Fruit fly (Drosophila melanogaster) whole organism, embryonic: Measurements from ENCODE around the gene LIMK1.
A peak's percentile ranks its signal among the peaks of the same experiment; 100 is the strongest.

Experiments used
- Aef1 ChIP-seq: fragments of 200-800 bp; sonication (Bioruptor generic); IDR thresholded peaks from 3 replicates; pipeline ENCODE4 v1.3.6; 2022; ENCODE audit warnings: missing biosample characterization, missing genetic modification characterization
- Antp ChIP-seq: fragments of 200-800 bp; sonication (Bioruptor generic); optimal IDR thresholded peaks from 3 replicates; lab custom pipeline; 2016; ENCODE audit warnings: missing biosample characterization, missing genetic modification characterization
- Atf-2 ChIP-seq: fragments of 200-800 bp; sonication (Bioruptor generic); optimal IDR thresholded peaks from 2 replicates; lab custom pipeline; 2016; ENCODE audit warnings: missing biosample characterization, missing genetic modification characterization
- B-H1 ChIP-seq: fragments of 200-800 bp; sonication (Bioruptor generic); IDR thresholded peaks from 3 replicates; pipeline ENCODE4 v1.3.6; 2022; ENCODE audit warnings: missing biosample characterization, missing genetic modification characterization
- CG13296 ChIP-seq: fragments of 200-800 bp; sonication (Bioruptor generic); optimal IDR thresholded peaks from 3 replicates; lab custom pipeline; 2018; ENCODE audit warnings: missing biosample characterization, mild to moderate bottlenecking, missing genetic modification characterization
- CG17568 ChIP-seq: fragments of 200-800 bp; sonication (Bioruptor generic); optimal IDR thresholded peaks from 2 replicates; lab custom pipeline; 2018; ENCODE audit warnings: missing biosample characterization, mild to moderate bottlenecking, missing genetic modification characterization, moderate library complexity
- CG2875 ChIP-seq: fragments of 200-800 bp; sonication (Bioruptor generic); optimal IDR thresholded peaks from 2 replicates; lab custom pipeline; 2017; ENCODE audit warnings: missing biosample characterization, mild to moderate bottlenecking, missing genetic modification characterization, missing genetic modification reagents
- CG31441 ChIP-seq: fragments of 200-800 bp; sonication (Bioruptor generic); IDR thresholded peaks from 2 replicates; pipeline ENCODE4 v1.3.6; 2022; ENCODE audit warnings: missing biosample characterization, missing genetic modification characterization
- CG3726 ChIP-seq: fragments of 200-800 bp; sonication (Bioruptor generic); IDR thresholded peaks from 3 replicates; pipeline ENCODE4, ENCODE4 v1.3.6; 2022; ENCODE audit warnings: missing biosample characterization, missing genetic modification characterization
- CG3995 ChIP-seq: fragments of 200-800 bp; sonication (Bioruptor generic); optimal IDR thresholded peaks from 3 replicates; lab custom pipeline; 2016; ENCODE audit warnings: missing biosample characterization, missing genetic modification characterization
- CG42726 ChIP-seq: fragments of 200-800 bp; sonication (Bioruptor generic); IDR thresholded peaks from 2 replicates; pipeline ENCODE4 v1.3.6; 2022; ENCODE audit warnings: missing biosample characterization, missing genetic modification characterization; ENCODE audit not compliant: partially characterized antibody
- CG4328 ChIP-seq: fragments of 200-800 bp; sonication (Bioruptor generic); optimal IDR thresholded peaks from 3 replicates; lab custom pipeline; 2017; ENCODE audit warnings: missing biosample characterization, missing genetic modification reagents, missing genetic modification characterization
- CG5180 ChIP-seq: fragments of 200-800 bp; sonication (Bioruptor generic); optimal IDR thresholded peaks from 3 replicates; lab custom pipeline; 2017; ENCODE audit warnings: missing biosample characterization, missing genetic modification characterization, mild to moderate bottlenecking, moderate library complexity, missing genetic modification reagents
- CG9609 ChIP-seq: fragments of 200-800 bp; sonication (Bioruptor generic); optimal IDR thresholded peaks from 3 replicates; lab custom pipeline; 2016; ENCODE audit warnings: missing biosample characterization, missing genetic modification characterization
- D ChIP-seq, 2 experiments: fragments of 200-800 bp in 1 of 2; fragments of >200 bp in 1 of 2; sonication (Bioruptor generic) in 1 of 2; optimal IDR thresholded peaks; 2 replicates in 1 of 2; 3 replicates in 1 of 2; lab custom pipeline; 2017; ENCODE audit warnings: mild to moderate bottlenecking in 1 of 2, missing biosample characterization in 1 of 2, missing genetic modification characterization in 1 of 2, missing genetic modification reagents in 1 of 2
- D19A ChIP-seq: fragments of 200-800 bp; optimal IDR thresholded peaks from 3 replicates; lab custom pipeline; 2019; ENCODE audit warnings: missing biosample characterization, mild to moderate bottlenecking, missing genetic modification characterization, moderate library complexity
- Dref ChIP-seq: fragments of 200-800 bp; sonication (Bioruptor generic); IDR thresholded peaks from 2 replicates; pipeline ENCODE4 v1.3.6; 2022; ENCODE audit warnings: missing biosample characterization, missing genetic modification characterization
- Drgx ChIP-seq: fragments of 200-800 bp; sonication (Bioruptor generic); IDR thresholded peaks from 2 replicates; pipeline ENCODE4 v1.3.6; 2022; ENCODE audit warnings: missing biosample characterization, missing genetic modification characterization
- Eip74EF ChIP-seq, 2 experiments: fragments of 200-800 bp in 1 of 2; fragments of >200 bp in 1 of 2; sonication (Bioruptor generic) in 1 of 2; optimal IDR thresholded peaks; 2 replicates each; lab custom pipeline; 2017 to 2019; ENCODE audit warnings: missing biosample characterization in 2 of 2, missing genetic modification characterization in 2 of 2, mild to moderate bottlenecking in 1 of 2, moderate library complexity in 1 of 2
- Hey ChIP-seq: fragments of 200-800 bp; sonication (Bioruptor generic); optimal IDR thresholded peaks from 3 replicates; lab custom pipeline; 2018; ENCODE audit warnings: missing biosample characterization, mild to moderate bottlenecking, missing genetic modification characterization
- Hr39 ChIP-seq: fragments of >200 bp; optimal IDR thresholded peaks from 2 replicates; lab custom pipeline; 2017
- Hsf ChIP-seq: fragments of 200-800 bp; sonication (Bioruptor generic); optimal IDR thresholded peaks from 3 replicates; lab custom pipeline; 2016; ENCODE audit warnings: missing biosample characterization, missing genetic modification characterization
- MTF-1 ChIP-seq: fragments of 200-800 bp; sonication (Bioruptor generic); optimal IDR thresholded peaks from 2 replicates; lab custom pipeline; 2018; ENCODE audit warnings: missing biosample characterization, mild to moderate bottlenecking, missing genetic modification characterization, borderline replicate concordance
- Meics ChIP-seq: fragments of 200-800 bp; sonication (Bioruptor generic); optimal IDR thresholded peaks from 2 replicates; lab custom pipeline; 2017; ENCODE audit warnings: missing biosample characterization, mild to moderate bottlenecking, missing genetic modification characterization
- NC2β ChIP-seq: fragments of 200-800 bp; sonication (Bioruptor generic); optimal IDR thresholded peaks from 2 replicates; lab custom pipeline; 2016; ENCODE audit warnings: missing biosample characterization, missing genetic modification characterization
- Nf-YC ChIP-seq: fragments of 200-800 bp; optimal IDR thresholded peaks from 3 replicates; lab custom pipeline; 2019; ENCODE audit warnings: missing biosample characterization, mild to moderate bottlenecking, missing genetic modification characterization, moderate library complexity
- NfI ChIP-seq: fragments of 200-800 bp; sonication (Bioruptor generic); optimal IDR thresholded peaks from 3 replicates; lab custom pipeline; 2018; ENCODE audit warnings: missing biosample characterization, mild to moderate bottlenecking, missing genetic modification characterization, moderate library complexity
- Oaz ChIP-seq: fragments of 200-800 bp; sonication (Bioruptor generic); IDR thresholded peaks from 2 replicates; pipeline ENCODE4 v1.3.6; 2022; ENCODE audit warnings: missing biosample characterization, missing genetic modification characterization
- Pdp1 ChIP-seq, 2 experiments: fragments of 200-800 bp; sonication (Bioruptor generic); optimal IDR thresholded peaks; 3 replicates each; lab custom pipeline; 2016; ENCODE audit warnings: missing biosample characterization in 2 of 2, missing genetic modification characterization in 2 of 2, mild to moderate bottlenecking in 1 of 2, moderate library complexity in 1 of 2
- Sry-δ ChIP-seq: fragments of 200-800 bp; sonication (Bioruptor generic); optimal IDR thresholded peaks from 2 replicates; lab custom pipeline; 2016; ENCODE audit warnings: missing biosample characterization, missing genetic modification characterization
- ac ChIP-seq: fragments of 200-800 bp; sonication (Bioruptor generic); optimal IDR thresholded peaks from 3 replicates; lab custom pipeline; 2017; ENCODE audit warnings: missing biosample characterization, mild to moderate bottlenecking, missing genetic modification characterization
- amos ChIP-seq: fragments of 200-800 bp; sonication (Bioruptor generic); IDR thresholded peaks from 2 replicates; pipeline ENCODE4 v1.3.6; 2022; ENCODE audit warnings: missing biosample characterization, missing genetic modification characterization; ENCODE audit not compliant: partially characterized antibody
- bab2 ChIP-seq: fragments of 200-800 bp; sonication (Bioruptor generic); optimal IDR thresholded peaks from 2 replicates; lab custom pipeline; 2016; ENCODE audit warnings: missing biosample characterization, missing genetic modification characterization
- croc ChIP-seq: fragments of 200-800 bp; sonication (Bioruptor generic); conservative IDR thresholded peaks from 3 replicates; pipeline ENCODE4 v1.3.6; 2022; ENCODE audit warnings: missing biosample characterization, missing genetic modification characterization
- dpn ChIP-seq, 2 experiments: fragments of 200-800 bp; sonication (Bioruptor generic); optimal IDR thresholded peaks; 3 replicates each; lab custom pipeline; 2016; ENCODE audit warnings: missing biosample characterization in 2 of 2, missing genetic modification characterization in 2 of 2
- exex ChIP-seq: fragments of 200-800 bp; sonication (Bioruptor generic); optimal IDR thresholded peaks from 4 replicates; lab custom pipeline; 2018; ENCODE audit warnings: missing biosample characterization, mild to moderate bottlenecking, missing genetic modification characterization, moderate library complexity
- eyg ChIP-seq: fragments of 200-800 bp; sonication (Bioruptor generic); optimal IDR thresholded peaks from 3 replicates; lab custom pipeline; 2016; ENCODE audit warnings: missing biosample characterization, missing genetic modification characterization
- fd64A ChIP-seq: fragments of 200-800 bp; sonication (Bioruptor generic); optimal IDR thresholded peaks from 3 replicates; lab custom pipeline; 2018; ENCODE audit warnings: missing biosample characterization, mild to moderate bottlenecking, missing genetic modification characterization
- gce ChIP-seq: fragments of 200-800 bp; sonication (Bioruptor generic); IDR thresholded peaks from 3 replicates; pipeline ENCODE4 v1.3.6; 2022; ENCODE audit warnings: missing biosample characterization, missing genetic modification characterization
- gcm2 ChIP-seq: fragments of 200-800 bp; sonication (Bioruptor generic); optimal IDR thresholded peaks from 2 replicates; lab custom pipeline; 2016; ENCODE audit warnings: missing biosample characterization, missing genetic modification characterization
- grn ChIP-seq: fragments of 200-800 bp; sonication (Bioruptor generic); optimal IDR thresholded peaks from 3 replicates; lab custom pipeline; 2017; ENCODE audit warnings: missing biosample characterization, missing genetic modification characterization
- insv ChIP-seq, 2 experiments: fragments of 200-800 bp; sonication (Bioruptor generic); optimal IDR thresholded peaks; 3 replicates each; lab custom pipeline; 2016 to 2018; ENCODE audit warnings: missing biosample characterization in 2 of 2, missing genetic modification characterization in 2 of 2
- kni ChIP-seq: fragments of 200-800 bp; sonication (Bioruptor generic); optimal IDR thresholded peaks from 3 replicates; lab custom pipeline; 2017; ENCODE audit warnings: mild to moderate bottlenecking, missing biosample characterization, missing genetic modification reagents, missing genetic modification characterization
- mirr ChIP-seq: fragments of 200-800 bp; sonication (Bioruptor generic); optimal IDR thresholded peaks from 3 replicates; lab custom pipeline; 2018; ENCODE audit warnings: missing biosample characterization, mild to moderate bottlenecking, missing genetic modification characterization
- onecut ChIP-seq: fragments of 200-800 bp; sonication (Bioruptor generic); IDR thresholded peaks from 2 replicates; pipeline ENCODE4 v1.3.6; 2022; ENCODE audit warnings: missing biosample characterization, missing genetic modification characterization
- pfk ChIP-seq: fragments of 200-800 bp; sonication (Bioruptor generic); optimal IDR thresholded peaks from 2 replicates; lab custom pipeline; 2018; ENCODE audit warnings: missing biosample characterization, mild to moderate bottlenecking, missing genetic modification characterization, moderate library complexity
- psq ChIP-seq: fragments of 200-800 bp; sonication (Bioruptor generic); optimal IDR thresholded peaks from 2 replicates; lab custom pipeline; 2017; ENCODE audit warnings: missing biosample characterization, missing genetic modification characterization
- sens-2 ChIP-seq: fragments of 200-800 bp; sonication (Bioruptor generic); IDR thresholded peaks from 2 replicates; pipeline ENCODE4 v1.3.6; 2022; ENCODE audit warnings: missing biosample characterization, missing genetic modification characterization
- ttk ChIP-seq: fragments of 200-800 bp; sonication (Bioruptor generic); IDR thresholded peaks from 2 replicates; pipeline ENCODE4 v2.1.2; 2022; ENCODE audit warnings: missing biosample characterization, missing genetic modification characterization

LIMK1 gene

DNA sequence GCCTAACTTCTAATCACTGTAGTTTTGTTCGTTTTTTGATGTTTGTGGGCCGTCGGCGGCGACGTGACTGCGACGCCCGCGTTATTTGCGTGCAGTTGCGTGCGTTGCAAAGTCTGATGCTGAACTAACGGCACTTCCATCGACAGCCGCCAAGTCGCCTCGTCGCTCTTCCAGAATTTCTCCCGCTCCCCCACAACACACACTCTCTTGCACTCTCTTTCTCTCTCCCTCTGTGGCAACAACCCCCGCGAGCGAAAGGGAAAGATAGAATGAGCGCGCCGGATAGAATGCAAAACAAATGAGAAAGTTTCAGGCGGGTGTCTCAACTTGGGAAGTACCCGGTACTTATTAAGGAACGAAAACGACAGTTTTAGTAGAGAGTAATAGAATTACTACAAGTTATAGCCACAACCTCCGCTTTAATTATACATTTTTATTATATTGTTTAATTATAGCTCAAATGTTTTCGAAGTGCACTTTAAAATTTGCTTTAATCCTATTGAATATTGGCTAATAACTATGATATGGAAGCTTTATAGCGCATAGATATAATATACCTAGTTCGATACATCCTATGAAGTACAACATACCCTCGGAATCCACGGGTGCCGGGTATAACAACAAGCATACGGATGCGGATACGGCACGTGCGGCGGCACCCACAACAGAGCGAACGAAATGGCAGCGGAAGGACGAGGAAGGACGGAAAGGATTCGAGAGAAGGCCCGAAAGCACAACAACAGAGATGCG lies 45.0 kb downstream of the LIMK1 start (continued):
- TF ChIP-seq insv (GFP tag; optimal IDR thresholded peaks at IDR 0.05; lab: Kevin White, UChicago) (no peak), ac (GFP tag; lab: Kevin White, UChicago) (no peak), onecut (no peak), CG31441 (GFP tag; lab: Robert Waterston, UW) (peak; percentile 58), Hr39 (lab: Kevin White, UChicago) (no peak), Meics (GFP tag; lab: Kevin White, UChicago) (peak; percentile 37), croc (GFP tag; lab: Robert Waterston, UW) (no peak; the same call in 2 of the 3 replicates), CG3726 (no peak), Atf-2 (no peak), Pdp1 (GFP tag; optimal IDR thresholded peaks at IDR 0.05; lab: Kevin White, UChicago) (no peak), CG3995 (GFP tag; lab: Kevin White, UChicago) (no peak), psq (no peak), kni (no peak), D19A (no peak), Hey (tag; lab: Kevin White, UChicago) (peak; percentile 0), NC2β (no peak), CG2875 (peak; percentile 20), bab2 (GFP tag; lab: Kevin White, UChicago) (no peak), Hsf (GFP tag; lab: Kevin White, UChicago) (no peak), D (optimal IDR thresholded peaks at IDR 0.05; lab: Kevin White, UChicago) (no peak), D (GFP tag; optimal IDR thresholded peaks at IDR 0.05; lab: Kevin White, UChicago) (peak; percentile 7), B-H1 (GFP tag; lab: Robert Waterston, UW) (no peak), Nf-YC (tag; lab: Kevin White, UChicago) (no peak), grn (GFP tag; lab: Kevin White, UChicago) (no peak), dpn (GFP tag; optimal IDR thresholded peaks at IDR 0.05; lab: Kevin White, UChicago) (no peak), fd64A (GFP tag; lab: Kevin White, UChicago) (no peak), gce (GFP tag; lab: Robert Waterston, UW) (no peak), CG13296 (GFP tag; lab: Kevin White, UChicago) (no peak), NfI (GFP tag; lab: Kevin White, UChicago) (no peak), Antp (GFP tag; lab: Kevin White, UChicago) (no peak), sens-2 (no peak), ttk (GFP tag; lab: Robert Waterston, UW) (no peak), pfk (GFP tag; lab: Kevin White, UChicago) (no peak), Aef1 (peak; percentile 9; the same call in 1 of the 3 replicates), Eip74EF (GFP tag; optimal IDR thresholded peaks at IDR 0.05; lab: Kevin White, UChicago) (no peak), gcm2 (GFP tag; lab: Kevin White, UChicago) (no peak), exex (no peak), amos (GFP tag; lab: Robert Waterston, UW) (no peak), MTF-1 (no peak), CG17568 (no peak), Oaz (GFP tag; lab: Robert Waterston, UW) (no peak), CG5180 (GFP tag; lab: Kevin White, UChicago) (no peak), Drgx (GFP tag; lab: Robert Waterston, UW) (no peak), eyg (GFP tag; lab: Kevin White, UChicago) (no peak), mirr (GFP tag; lab: Kevin White, UChicago) (no peak), CG9609 (GFP tag; lab: Kevin White, UChicago) (no peak), CG42726 (no peak), Dref (no peak), Sry-δ (no peak), CG4328 (no peak)
